Fruit fly (Drosophila melanogaster) whole organism, embryonic: ENCODE results near the gene Cyp4d1.

Experiments used
- BEAF-32 ChIP-seq: fragments of 200-800 bp; sonication (Bioruptor generic); optimal IDR thresholded peaks from 3 replicates; lab custom pipeline; 2017; ENCODE audit warnings: missing biosample characterization, missing genetic modification characterization, mild to moderate bottlenecking, moderate library complexity, missing genetic modification reagents
- CG10147 ChIP-seq: fragments of 200-800 bp; sonication (Bioruptor generic); optimal IDR thresholded peaks from 2 replicates; lab custom pipeline; 2019; ENCODE audit warnings: missing biosample characterization, mild to moderate bottlenecking, missing genetic modification characterization, moderate library complexity
- CG10209 ChIP-seq: fragments of 200-800 bp; sonication (Bioruptor generic); optimal IDR thresholded peaks from 3 replicates; lab custom pipeline; 2017; ENCODE audit warnings: missing biosample characterization, mild to moderate bottlenecking, missing genetic modification characterization, missing genetic modification reagents
- CG10654 ChIP-seq: fragments of 200-800 bp; sonication (Bioruptor generic); optimal IDR thresholded peaks from 2 replicates; lab custom pipeline; 2016; ENCODE audit warnings: missing biosample characterization, missing genetic modification characterization
- CG12071 ChIP-seq: fragments of 200-800 bp; sonication (Bioruptor generic); optimal IDR thresholded peaks from 3 replicates; lab custom pipeline; 2018; ENCODE audit warnings: missing biosample characterization, mild to moderate bottlenecking, missing genetic modification characterization
- CG15514 ChIP-seq: fragments of 200-800 bp; sonication (Bioruptor generic); optimal IDR thresholded peaks from 3 replicates; lab custom pipeline; 2017; ENCODE audit warnings: missing biosample characterization, missing genetic modification characterization, mild to moderate bottlenecking, moderate library complexity, missing genetic modification reagents
- CG15601 ChIP-seq: fragments of 200-800 bp; sonication (Bioruptor generic); optimal IDR thresholded peaks from 3 replicates; lab custom pipeline; 2019; ENCODE audit warnings: missing biosample characterization, mild to moderate bottlenecking, missing genetic modification characterization, moderate library complexity
- CG1603 ChIP-seq: fragments of 200-800 bp; sonication (Bioruptor generic); optimal IDR thresholded peaks from 2 replicates; lab custom pipeline; 2019; ENCODE audit warnings: missing biosample characterization, mild to moderate bottlenecking, missing genetic modification characterization, moderate library complexity
- CG2199 ChIP-seq: fragments of 200-800 bp; sonication (Bioruptor generic); IDR thresholded peaks from 3 replicates; pipeline ENCODE4 v1.3.6; 2022; ENCODE audit warnings: missing biosample characterization, missing genetic modification characterization
- CG2712 ChIP-seq: fragments of 200-800 bp; optimal IDR thresholded peaks from 3 replicates; lab custom pipeline; 2019; ENCODE audit warnings: missing biosample characterization, mild to moderate bottlenecking, missing genetic modification characterization, moderate library complexity
- CG32767 ChIP-seq: fragments of 200-800 bp; sonication (Bioruptor generic); IDR thresholded peaks from 2 replicates; pipeline ENCODE4 v1.3.6; 2022; ENCODE audit warnings: missing biosample characterization, missing genetic modification characterization
- CG4282 ChIP-seq: fragments of 200-800 bp; sonication (Bioruptor generic); optimal IDR thresholded peaks from 2 replicates; lab custom pipeline; 2016; ENCODE audit warnings: missing biosample characterization, missing genetic modification characterization
- CG4360 ChIP-seq: fragments of 200-800 bp; sonication (Bioruptor generic); IDR thresholded peaks from 2 replicates; pipeline ENCODE4 v1.3.6; 2022; ENCODE audit warnings: missing biosample characterization, missing genetic modification characterization
- CG5953 ChIP-seq: fragments of 200-800 bp; sonication (Bioruptor generic); IDR thresholded peaks from 2 replicates; pipeline ENCODE4 v1.3.6; 2022; ENCODE audit warnings: missing biosample characterization, missing genetic modification characterization
- CG7963 ChIP-seq: fragments of 200-800 bp; sonication (Bioruptor generic); IDR thresholded peaks from 3 replicates; pipeline ENCODE4 v1.3.6; 2022; ENCODE audit warnings: missing biosample characterization, missing genetic modification characterization; ENCODE audit not compliant: partially characterized antibody
- CG8924 ChIP-seq: fragments of 200-800 bp; optimal IDR thresholded peaks from 3 replicates; lab custom pipeline; 2019; ENCODE audit warnings: missing biosample characterization, mild to moderate bottlenecking, missing genetic modification characterization, moderate library complexity
- CHES-1-like ChIP-seq: fragments of 200-800 bp; sonication (Bioruptor generic); optimal IDR thresholded peaks from 2 replicates; lab custom pipeline; 2016; ENCODE audit warnings: missing biosample characterization, missing genetic modification characterization
- Camta ChIP-seq: fragments of 200-800 bp; sonication (Bioruptor generic); optimal IDR thresholded peaks from 2 replicates; lab custom pipeline; 2016; ENCODE audit warnings: missing biosample characterization, missing genetic modification characterization
- Chrac-16 ChIP-seq: fragments of 200-800 bp; sonication (Bioruptor generic); optimal IDR thresholded peaks from 3 replicates; lab custom pipeline; 2016; ENCODE audit warnings: missing biosample characterization, missing genetic modification characterization
- Eip74EF ChIP-seq, 2 experiments: fragments of 200-800 bp in 1 of 2; fragments of >200 bp in 1 of 2; sonication (Bioruptor generic) in 1 of 2; optimal IDR thresholded peaks; 2 replicates each; lab custom pipeline; 2017 to 2019; ENCODE audit warnings: missing biosample characterization in 2 of 2, missing genetic modification characterization in 2 of 2, mild to moderate bottlenecking in 1 of 2, moderate library complexity in 1 of 2
- HLH54F ChIP-seq: fragments of 200-800 bp; sonication (Bioruptor generic); optimal IDR thresholded peaks from 3 replicates; lab custom pipeline; 2016; ENCODE audit warnings: missing biosample characterization, missing genetic modification characterization
- Hand ChIP-seq: fragments of 200-800 bp; sonication (Bioruptor generic); optimal IDR thresholded peaks from 2 replicates; lab custom pipeline; 2017; ENCODE audit warnings: mild to moderate bottlenecking, missing biosample characterization, missing genetic modification reagents, missing genetic modification characterization
- Hmx ChIP-seq: fragments of 200-800 bp; sonication (Bioruptor generic); optimal IDR thresholded peaks from 2 replicates; lab custom pipeline; 2016; ENCODE audit warnings: missing biosample characterization, missing genetic modification characterization
- MBD-R2 ChIP-seq: fragments of 200-800 bp; sonication (Bioruptor generic); IDR thresholded peaks from 2 replicates; pipeline ENCODE4 v1.3.6; 2022; ENCODE audit warnings: missing biosample characterization, missing genetic modification characterization
- Meics ChIP-seq: fragments of 200-800 bp; sonication (Bioruptor generic); optimal IDR thresholded peaks from 2 replicates; lab custom pipeline; 2017; ENCODE audit warnings: missing biosample characterization, mild to moderate bottlenecking, missing genetic modification characterization
- Mes4 ChIP-seq: fragments of 200-800 bp; sonication (Bioruptor generic); optimal IDR thresholded peaks from 2 replicates; lab custom pipeline; 2016; ENCODE audit warnings: missing biosample characterization, missing genetic modification characterization
- Opbp ChIP-seq: fragments of 200-800 bp; sonication (Bioruptor generic); IDR thresholded peaks from 3 replicates; pipeline ENCODE4 v1.3.6; 2022; ENCODE audit warnings: missing biosample characterization, missing genetic modification characterization; ENCODE audit not compliant: partially characterized antibody
- Sin3A ChIP-seq: fragments of >200 bp; optimal IDR thresholded peaks from 2 replicates; lab custom pipeline; 2018
- Sry-β ChIP-seq: fragments of 200-800 bp; sonication (Bioruptor generic); optimal IDR thresholded peaks from 2 replicates; lab custom pipeline; 2018; ENCODE audit warnings: missing biosample characterization, mild to moderate bottlenecking, missing genetic modification characterization, moderate library complexity
- Sry-δ ChIP-seq: fragments of 200-800 bp; sonication (Bioruptor generic); optimal IDR thresholded peaks from 2 replicates; lab custom pipeline; 2016; ENCODE audit warnings: missing biosample characterization, missing genetic modification characterization
- al ChIP-seq: fragments of 200-800 bp; sonication (Bioruptor generic); IDR thresholded peaks from 2 replicates; pipeline ENCODE4 v1.3.6; 2022; ENCODE audit warnings: missing biosample characterization, missing genetic modification characterization
- amos ChIP-seq: fragments of 200-800 bp; sonication (Bioruptor generic); IDR thresholded peaks from 2 replicates; pipeline ENCODE4 v1.3.6; 2022; ENCODE audit warnings: missing biosample characterization, missing genetic modification characterization; ENCODE audit not compliant: partially characterized antibody
- corto ChIP-seq: fragments of 200-800 bp; sonication (Bioruptor generic); optimal IDR thresholded peaks from 2 replicates; lab custom pipeline; 2016; ENCODE audit warnings: missing biosample characterization, mild to moderate bottlenecking, missing genetic modification characterization, moderate library complexity
- dm ChIP-seq: fragments of 200-800 bp; sonication (Bioruptor generic); optimal IDR thresholded peaks from 3 replicates; lab custom pipeline; 2016; ENCODE audit warnings: missing biosample characterization, missing genetic modification characterization
- gem ChIP-seq: fragments of 200-800 bp; sonication (Bioruptor generic); optimal IDR thresholded peaks from 2 replicates; lab custom pipeline; 2019; ENCODE audit warnings: missing biosample characterization, mild to moderate bottlenecking, missing genetic modification characterization, moderate library complexity
- gro ChIP-seq: fragments of 200-800 bp; sonication (Bioruptor generic); optimal IDR thresholded peaks from 2 replicates; lab custom pipeline; 2016; ENCODE audit warnings: missing biosample characterization, missing genetic modification characterization
- hkb ChIP-seq, 2 experiments: fragments of 200-800 bp in 1 of 2; fragments of >200 bp in 1 of 2; sonication (Bioruptor generic) in 1 of 2; IDR thresholded peaks in 1 of 2; optimal IDR thresholded peaks in 1 of 2; 2 replicates each; pipeline versions ENCODE4 v1.3.6 to Lab custom; 2017 to 2022; ENCODE audit warnings: missing biosample characterization in 1 of 2, missing genetic modification characterization in 1 of 2
- kni ChIP-seq: fragments of 200-800 bp; sonication (Bioruptor generic); optimal IDR thresholded peaks from 3 replicates; lab custom pipeline; 2017; ENCODE audit warnings: mild to moderate bottlenecking, missing biosample characterization, missing genetic modification reagents, missing genetic modification characterization
- lola ChIP-seq, 3 experiments: fragments of >200 bp in 2 of 3; fragments of 200-800 bp in 1 of 3; sonication (Bioruptor generic) in 1 of 3; optimal IDR thresholded peaks; 2 replicates each; lab custom pipeline; 2017 to 2019; ENCODE audit warnings: missing biosample characterization in 3 of 3, missing genetic modification characterization in 3 of 3, mild to moderate bottlenecking in 1 of 3, moderate library complexity in 1 of 3
- lov ChIP-seq, 2 experiments: fragments of 200-800 bp in 1 of 2; fragments of >200 bp in 1 of 2; sonication (Bioruptor generic) in 1 of 2; IDR thresholded peaks in 1 of 2; optimal IDR thresholded peaks in 1 of 2; 2 replicates in 1 of 2; 3 replicates in 1 of 2; pipeline versions ENCODE4 v1.3.6 to Lab custom; 2017 to 2022; ENCODE audit warnings: missing biosample characterization in 1 of 2, missing genetic modification characterization in 1 of 2
- luna ChIP-seq: fragments of 200-800 bp; sonication (Bioruptor generic); optimal IDR thresholded peaks from 2 replicates; lab custom pipeline; 2016; ENCODE audit warnings: missing biosample characterization, missing genetic modification characterization
- maf-S ChIP-seq: fragments of 200-800 bp; sonication (Bioruptor generic); optimal IDR thresholded peaks from 2 replicates; lab custom pipeline; 2016; ENCODE audit warnings: missing biosample characterization, missing genetic modification characterization
- nerfin-2 ChIP-seq: fragments of 200-800 bp; sonication (Bioruptor generic); IDR thresholded peaks from 2 replicates; pipeline ENCODE4 v1.3.6; 2022; ENCODE audit warnings: missing biosample characterization, missing genetic modification characterization; ENCODE audit not compliant: partially characterized antibody
- oc ChIP-seq: fragments of 200-800 bp; sonication (Bioruptor generic); optimal IDR thresholded peaks from 2 replicates; lab custom pipeline; 2018; ENCODE audit warnings: missing biosample characterization, mild to moderate bottlenecking, missing genetic modification characterization, moderate library complexity
- pzg ChIP-seq: fragments of 200-800 bp; sonication (Bioruptor generic); optimal IDR thresholded peaks from 3 replicates; lab custom pipeline; 2018; ENCODE audit warnings: missing biosample characterization, mild to moderate bottlenecking, missing genetic modification characterization, moderate library complexity
- row ChIP-seq: fragments of 200-800 bp; sonication (Bioruptor generic); IDR thresholded peaks from 3 replicates; pipeline ENCODE4 v1.3.6; 2022; ENCODE audit warnings: missing biosample characterization, missing genetic modification characterization
- sens-2 ChIP-seq: fragments of 200-800 bp; sonication (Bioruptor generic); IDR thresholded peaks from 2 replicates; pipeline ENCODE4 v1.3.6; 2022; ENCODE audit warnings: missing biosample characterization, missing genetic modification characterization
- seq ChIP-seq: fragments of 200-800 bp; sonication (Bioruptor generic); IDR thresholded peaks from 2 replicates; pipeline ENCODE4 v1.3.6; 2022; ENCODE audit warnings: missing biosample characterization, missing genetic modification characterization
- sim ChIP-seq: fragments of 200-800 bp; sonication (Bioruptor generic); IDR thresholded peaks from 2 replicates; pipeline ENCODE4 v1.3.6; 2022; ENCODE audit warnings: missing biosample characterization, missing genetic modification characterization
- zfh2 ChIP-seq: fragments of 200-800 bp; sonication (Bioruptor generic); optimal IDR thresholded peaks from 2 replicates; lab custom pipeline; 2016; ENCODE audit warnings: missing biosample characterization, missing genetic modification characterization

Gene Cyp4d1

dm6 chrX:2170424-2170823 lies 8.4 kb upstream of the Cyp4d1 start (continued):
- TF ChIP-seq CG15514 (GFP tag; lab: Kevin White, UChicago) (peak; percentile 12), CHES-1-like (no peak), kni (GFP tag; lab: Kevin White, UChicago) (no peak), CG2199 (no peak), MBD-R2 (GFP tag; lab: Robert Waterston, UW) (peak; percentile 24; the same call in 1 of the 2 replicates), CG15601 (no peak), Sin3A (lab: Kevin White, UChicago) (peak; percentile 75), CG10147 (GFP tag; lab: Kevin White, UChicago) (no peak), CG10654 (GFP tag; lab: Kevin White, UChicago) (no peak), Camta (GFP tag; lab: Kevin White, UChicago) (no peak), Hand (GFP tag; lab: Kevin White, UChicago) (no peak), CG32767 (GFP tag; lab: Robert Waterston, UW) (no peak), al (GFP tag; lab: Robert Waterston, UW) (no peak), sim (GFP tag; lab: Robert Waterston, UW) (no peak), Opbp (GFP tag; lab: Robert Waterston, UW) (no peak), row (no peak), luna (GFP tag; lab: Kevin White, UChicago) (no peak), lov (optimal IDR thresholded peaks at IDR 0.05; lab: Kevin White, UChicago) (no peak), lov (GFP tag; IDR thresholded peaks at IDR 0.05; lab: Robert Waterston, UW) (no peak), CG1603 (tag; lab: Kevin White, UChicago) (peak; percentile 11), Sry-δ (GFP tag; lab: Kevin White, UChicago) (peak; percentile 27), zfh2 (GFP tag; lab: Kevin White, UChicago) (no peak), maf-S (GFP tag; lab: Kevin White, UChicago) (no peak), CG5953 (GFP tag; lab: Robert Waterston, UW) (no peak), HLH54F (GFP tag; lab: Kevin White, UChicago) (no peak), CG7963 (GFP tag; lab: Robert Waterston, UW) (no peak), gem (tag; lab: Kevin White, UChicago) (no peak), gro (GFP tag; lab: Kevin White, UChicago) (no peak), Mes4 (GFP tag; lab: Kevin White, UChicago) (no peak), CG4360 (GFP tag; lab: Robert Waterston, UW) (no peak), CG2712 (tag; lab: Kevin White, UChicago) (no peak), hkb (optimal IDR thresholded peaks at IDR 0.05; lab: Kevin White, UChicago) (peak; percentile 41), hkb (GFP tag; IDR thresholded peaks at IDR 0.05; lab: Robert Waterston, UW) (no peak), Chrac-16 (GFP tag; lab: Kevin White, UChicago) (no peak), oc (tag; lab: Kevin White, UChicago) (no peak), sens-2 (no peak), pzg (GFP tag; lab: Kevin White, UChicago) (peak; percentile 51), CG8924 (no peak), amos (no peak), nerfin-2 (GFP tag; lab: Robert Waterston, UW) (no peak), CG12071 (no peak), CG4282 (no peak), corto (GFP tag; lab: Kevin White, UChicago) (no peak), Meics (GFP tag; lab: Kevin White, UChicago) (no peak), seq (no peak), CG10209 (no peak), dm (GFP tag; lab: Kevin White, UChicago) (no peak), Eip74EF (GFP tag; optimal IDR thresholded peaks at IDR 0.05; lab: Kevin White, UChicago) (no peak), lola (GFP tag; optimal IDR thresholded peaks at IDR 0.05; lab: Kevin White, UChicago) (no peak), Hmx (GFP tag; lab: Kevin White, UChicago) (no peak), Sry-β (GFP tag; lab: Kevin White, UChicago) (no peak), BEAF-32 (GFP tag; lab: Kevin White, UChicago) (peak; percentile 30)
